Worm (Caenorhabditis elegans) whole organism, L4 larva: ENCODE results near the gene W06B4.2.

Experiments used
- F49E8.2 ChIP-seq: sonication (generic microtip); optimal IDR thresholded peaks from 2 replicates; lab custom pipeline; 2016; ENCODE audit warnings: missing compliant biosample characterization, mild to moderate bottlenecking, missing genetic modification characterization, borderline replicate concordance
- R02D3.7 ChIP-seq: fragments of 150-350 bp; sonication (generic microtip); optimal IDR thresholded peaks from 3 replicates; lab custom pipeline; 2014; ENCODE audit warnings: missing biosample characterization, missing genetic modification characterization
- Y105C5A.15 ChIP-seq: fragments of 200-800 bp; sonication (Bioruptor generic); IDR thresholded peaks from 2 replicates; pipeline ENCODE4 v1.3.6; 2022; ENCODE audit warnings: missing genetic modification characterization, missing compliant biosample characterization
- Y48G9A.11 ChIP-seq: fragments of 200-800 bp; sonication (Bioruptor generic); IDR thresholded peaks from 2 replicates; pipeline ENCODE4 v1.3.6; 2022; ENCODE audit warnings: missing genetic modification reagents, missing genetic modification characterization, missing compliant biosample characterization
- Y75B8A.6 ChIP-seq: fragments of 200-800 bp; sonication (Bioruptor generic); IDR thresholded peaks from 2 replicates; pipeline ENCODE4 v1.3.6; 2022; ENCODE audit warnings: missing genetic modification reagents, missing genetic modification characterization, missing compliant biosample characterization
- ZK337.2 ChIP-seq: fragments of 200-800 bp; sonication (Bioruptor generic); IDR thresholded peaks from 2 replicates; pipeline ENCODE4 v1.3.6; 2022; ENCODE audit warnings: missing genetic modification reagents, missing genetic modification characterization, missing compliant biosample characterization
- aha-1 ChIP-seq: fragments of 150-350 bp; peaks from one replicate; lab custom pipeline; 2014; ENCODE audit warnings: missing biosample characterization, missing genetic modification characterization
- attf-4 ChIP-seq: sonication (generic microtip); optimal IDR thresholded peaks from 3 replicates; lab custom pipeline; 2017; ENCODE audit warnings: missing biosample characterization, missing genetic modification characterization
- ceh-20 ChIP-seq: fragments of 200-800 bp; sonication (Bioruptor generic); IDR thresholded peaks from 2 replicates; pipeline ENCODE4 v1.3.6; 2022; ENCODE audit warnings: missing genetic modification reagents, missing genetic modification characterization, missing compliant biosample characterization
- ceh-32 ChIP-seq: sonication (generic microtip); optimal IDR thresholded peaks from 2 replicates; lab custom pipeline; 2016; ENCODE audit warnings: mild to moderate bottlenecking, missing genetic modification characterization, missing compliant biosample characterization; ENCODE audit not compliant: poor library complexity
- ceh-44 ChIP-seq: fragments of 200-800 bp; sonication (Bioruptor generic); IDR thresholded peaks from 2 replicates; pipeline ENCODE4 v1.3.6; 2022; ENCODE audit warnings: missing genetic modification reagents, missing genetic modification characterization, missing compliant biosample characterization
- ceh-82 ChIP-seq: sonication (generic microtip); optimal IDR thresholded peaks from 2 replicates; lab custom pipeline; 2017; ENCODE audit warnings: missing biosample characterization, missing genetic modification characterization
- ces-1 ChIP-seq: fragments of 150-350 bp; sonication (generic microtip); optimal IDR thresholded peaks from 4 replicates; lab custom pipeline; 2014; ENCODE audit warnings: missing biosample characterization, missing genetic modification reagents, missing genetic modification characterization
- daf-12 ChIP-seq: fragments of 150-350 bp; optimal IDR thresholded peaks from 2 replicates; lab custom pipeline; 2014; ENCODE audit warnings: missing biosample characterization, missing genetic modification reagents, missing genetic modification characterization
- dmd-9 ChIP-seq: fragments of 200-800 bp; sonication (Bioruptor generic); IDR thresholded peaks from 2 replicates; pipeline ENCODE4 v1.3.6; 2022; ENCODE audit warnings: missing genetic modification reagents, missing genetic modification characterization, missing compliant biosample characterization
- dve-1 ChIP-seq: sonication (generic microtip); optimal IDR thresholded peaks from 2 replicates; lab custom pipeline; 2017; ENCODE audit warnings: antibody characterized with exemption, mild to moderate bottlenecking, missing genetic modification characterization, missing compliant biosample characterization; ENCODE audit not compliant: insufficient read depth
- egl-27 ChIP-seq: sonication (generic microtip); optimal IDR thresholded peaks from 3 replicates; lab custom pipeline; 2017; ENCODE audit warnings: missing biosample characterization, missing genetic modification reagents, missing genetic modification characterization
- fkh-10 ChIP-seq: fragments of 150-350 bp; optimal IDR thresholded peaks from 2 replicates; lab custom pipeline; 2014; ENCODE audit warnings: missing biosample characterization, missing genetic modification reagents, missing genetic modification characterization
- hif-1 ChIP-seq, 2 experiments: sonication (generic microtip); optimal IDR thresholded peaks; 2 replicates each; lab custom pipeline; 2016 to 2017; ENCODE audit warnings: missing compliant biosample characterization in 2 of 2, missing genetic modification characterization in 2 of 2, missing genetic modification reagents in 2 of 2, missing genotype in 2 of 2, mild to moderate bottlenecking in 1 of 2
- hmg-1.1 ChIP-seq: fragments of 200-800 bp; sonication (Bioruptor generic); IDR thresholded peaks from 2 replicates; pipeline ENCODE4 v1.3.6; 2022; ENCODE audit warnings: missing genetic modification reagents, missing genetic modification characterization, missing compliant biosample characterization
- jun-1 ChIP-seq: fragments of 150-350 bp; optimal IDR thresholded peaks from 2 replicates; lab custom pipeline; 2014; ENCODE audit warnings: missing biosample characterization, missing genetic modification reagents, missing genetic modification characterization
- lin-1 ChIP-seq: fragments of 200-800 bp; sonication (Bioruptor generic); IDR thresholded peaks from 2 replicates; pipeline ENCODE4 v1.3.6; 2022; ENCODE audit warnings: missing genetic modification reagents, missing genetic modification characterization, missing compliant biosample characterization
- lin-15B ChIP-seq: fragments of 150-350 bp; sonication (generic microtip); optimal IDR thresholded peaks from 3 replicates; lab custom pipeline; 2014; ENCODE audit warnings: missing biosample characterization, missing genetic modification characterization
- lin-29 ChIP-seq: fragments of 200-800 bp; sonication (Bioruptor generic); IDR thresholded peaks from 2 replicates; pipeline ENCODE4 v1.3.6; 2022; ENCODE audit warnings: missing genetic modification reagents, missing genetic modification characterization, missing compliant biosample characterization
- lir-3 ChIP-seq: sonication (generic microtip); optimal IDR thresholded peaks from 2 replicates; lab custom pipeline; 2016; ENCODE audit warnings: mild to moderate bottlenecking, missing genetic modification characterization, missing compliant biosample characterization
- lsy-2 ChIP-seq, 2 experiments: fragments of 150-350 bp in 1 of 2; sonication (generic microtip) in 1 of 2; optimal IDR thresholded peaks; 2 replicates each; lab custom pipeline; 2014 to 2017; ENCODE audit warnings: missing biosample characterization in 2 of 2, missing genetic modification characterization in 2 of 2
- madf-5 ChIP-seq, 2 experiments: fragments of 200-800 bp; sonication (Bioruptor generic); IDR thresholded peaks; 2 replicates each; pipeline ENCODE4 v1.3.6; 2022; ENCODE audit warnings: missing compliant biosample characterization in 2 of 2, missing genetic modification characterization in 2 of 2
- mep-1 ChIP-seq: fragments of 150-350 bp; sonication (generic microtip); optimal IDR thresholded peaks from 3 replicates; lab custom pipeline; 2014; ENCODE audit warnings: missing biosample characterization, missing genetic modification characterization
- mes-2 ChIP-seq: sonication (generic microtip); optimal IDR thresholded peaks from 2 replicates; lab custom pipeline; 2016; ENCODE audit warnings: missing genotype, mild to moderate bottlenecking, missing genetic modification characterization, missing compliant biosample characterization; ENCODE audit not compliant: poor library complexity, severe bottlenecking
- nhr-11 ChIP-seq: fragments of 150-350 bp; optimal IDR thresholded peaks from 2 replicates; lab custom pipeline; 2014; ENCODE audit warnings: missing biosample characterization, missing genetic modification characterization
- nhr-111 ChIP-seq: fragments of 200-800 bp; sonication (Bioruptor generic); optimal IDR thresholded peaks from 2 replicates; lab custom pipeline; 2018; ENCODE audit warnings: mild to moderate bottlenecking, missing genetic modification characterization, missing compliant biosample characterization
- nhr-25 ChIP-seq: sonication (generic microtip); optimal IDR thresholded peaks from 2 replicates; lab custom pipeline; 2017; ENCODE audit warnings: missing genetic modification characterization, mild to moderate bottlenecking, missing compliant biosample characterization, antibody characterized with exemption, moderate library complexity, borderline replicate concordance; ENCODE audit not compliant: insufficient read depth
- nhr-28 ChIP-seq: fragments of 150-350 bp; optimal IDR thresholded peaks from 2 replicates; lab custom pipeline; 2014; ENCODE audit warnings: missing biosample characterization, missing genetic modification characterization
- nhr-48 ChIP-seq: sonication (generic microtip); optimal IDR thresholded peaks from 2 replicates; lab custom pipeline; 2016; ENCODE audit warnings: mild to moderate bottlenecking, missing genetic modification characterization, missing compliant biosample characterization
- nhr-76 ChIP-seq: fragments of 150-350 bp; optimal IDR thresholded peaks from 2 replicates; lab custom pipeline; 2014; ENCODE audit warnings: missing biosample characterization, missing genetic modification characterization
- pqm-1 ChIP-seq: sonication (generic microtip); optimal IDR thresholded peaks from 2 replicates; lab custom pipeline; 2017; ENCODE audit warnings: missing biosample characterization, missing genetic modification characterization
- rbr-2 ChIP-seq: sonication (generic microtip); optimal IDR thresholded peaks from 2 replicates; lab custom pipeline; 2016; ENCODE audit warnings: missing genotype, missing genetic modification characterization, missing compliant biosample characterization
- saeg-2 ChIP-seq: fragments of 200-800 bp; sonication (Bioruptor generic); IDR thresholded peaks from 2 replicates; pipeline ENCODE4 v1.3.6; 2022; ENCODE audit warnings: missing genetic modification reagents, missing genetic modification characterization, missing compliant biosample characterization
- sdz-12 ChIP-seq: fragments of 200-800 bp; sonication (Bioruptor generic); optimal IDR thresholded peaks from 2 replicates; lab custom pipeline; 2018; ENCODE audit warnings: mild to moderate bottlenecking, missing genetic modification characterization, missing compliant biosample characterization
- set-16 ChIP-seq: fragments of 200-800 bp; sonication (Bioruptor generic); IDR thresholded peaks from 2 replicates; pipeline ENCODE4 v1.3.6; 2022; ENCODE audit warnings: missing genetic modification reagents, missing genetic modification characterization, missing compliant biosample characterization
- snpc-1.2 ChIP-seq: fragments of 200-800 bp; sonication (Bioruptor generic); IDR thresholded peaks from 2 replicates; pipeline ENCODE4 v1.3.6; 2022; ENCODE audit warnings: missing genetic modification reagents, missing genetic modification characterization, missing compliant biosample characterization
- snpc-4 ChIP-seq: fragments of 150-350 bp; optimal IDR thresholded peaks from 2 replicates; lab custom pipeline; 2014; ENCODE audit warnings: missing biosample characterization, missing genetic modification characterization
- tra-1 ChIP-seq: fragments of 200-800 bp; sonication (Bioruptor generic); IDR thresholded peaks from 2 replicates; pipeline ENCODE4 v1.3.6; 2022; ENCODE audit warnings: missing genetic modification reagents, missing genetic modification characterization, missing compliant biosample characterization
- unc-130 ChIP-seq: sonication (generic microtip); optimal IDR thresholded peaks from 2 replicates; lab custom pipeline; 2016; ENCODE audit warnings: missing genetic modification reagents, missing genetic modification characterization, missing compliant biosample characterization
- unc-39 ChIP-seq: sonication (generic microtip); optimal IDR thresholded peaks from 2 replicates; lab custom pipeline; 2017; ENCODE audit warnings: missing biosample characterization, missing genetic modification characterization
- vab-7 ChIP-seq: fragments of 200-800 bp; sonication (Bioruptor generic); IDR thresholded peaks from 2 replicates; pipeline ENCODE4 v1.3.6; 2022; ENCODE audit warnings: missing genetic modification reagents, missing genetic modification characterization, missing compliant biosample characterization
- zag-1 ChIP-seq: fragments of 150-350 bp; optimal IDR thresholded peaks from 2 replicates; lab custom pipeline; 2014; ENCODE audit warnings: missing biosample characterization, missing genetic modification characterization
- zfp-3 ChIP-seq: fragments of 200-800 bp; sonication (Bioruptor generic); conservative IDR thresholded peaks from 2 replicates; pipeline ENCODE4 v1.3.6; 2022; ENCODE audit warnings: missing genetic modification reagents, missing genetic modification characterization, missing compliant biosample characterization
- ztf-11 ChIP-seq: fragments of 150-350 bp; optimal IDR thresholded peaks from 2 replicates; lab custom pipeline; 2014; ENCODE audit warnings: missing biosample characterization, missing genetic modification characterization
- ztf-7 ChIP-seq: fragments of 150-350 bp; optimal IDR thresholded peaks from 2 replicates; lab custom pipeline; 2014; ENCODE audit warnings: missing biosample characterization, missing genetic modification characterization

The W06B4.2 gene

DNA sequence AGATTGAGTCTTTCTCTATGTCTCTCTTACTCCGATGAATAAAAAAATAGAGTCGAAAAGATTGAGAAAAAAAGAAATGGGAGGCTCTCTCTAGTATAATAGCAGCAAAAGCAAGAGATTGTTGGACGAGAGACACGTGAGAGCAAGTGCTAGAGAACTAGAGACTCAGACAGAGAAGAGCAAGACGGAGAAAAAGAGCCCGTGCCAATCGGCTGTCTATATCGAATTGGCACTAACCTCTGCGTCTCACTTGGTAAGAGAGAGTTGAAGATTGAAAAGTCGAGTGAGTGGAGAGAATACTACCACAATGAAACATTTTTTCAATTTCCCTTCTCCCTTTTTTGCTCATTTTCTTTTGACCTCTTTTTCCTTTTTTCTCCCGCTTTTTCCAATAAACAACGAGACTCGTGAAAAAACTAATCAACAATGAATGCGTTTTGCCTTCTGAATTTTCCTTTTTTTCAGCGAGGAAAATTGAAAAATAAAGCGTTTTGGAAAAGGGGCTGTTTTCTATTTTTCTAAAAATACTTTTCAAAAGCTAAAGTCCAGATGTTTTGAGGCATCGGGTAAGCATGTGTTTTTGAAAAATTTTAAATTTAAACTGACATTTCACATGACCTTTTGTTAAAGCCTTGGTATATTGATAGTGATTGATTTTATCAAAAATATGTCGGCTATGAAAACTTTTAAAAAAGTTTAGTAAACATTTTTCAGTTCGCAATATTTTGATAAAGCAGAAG, 38.8 kb downstream of the W06B4.2 start (continued):
- TF ChIP-seq F49E8.2 (tag; lab: Kevin White, UChicago): no peak
- TF ChIP-seq unc-39 (tag; lab: Kevin White, UChicago): no peak
- TF ChIP-seq mep-1 (tag; lab: Kevin White, UChicago): peak; percentile 63
- TF ChIP-seq ZK337.2 (GFP tag; lab: Robert Waterston, UW): no peak
- peak; percentile 12 for TF ChIP-seq ztf-7 (tag; lab: Kevin White, UChicago)
- TF ChIP-seq nhr-11 (tag; lab: Kevin White, UChicago): peak; percentile 75
- no peak for TF ChIP-seq ceh-82
- TF ChIP-seq pqm-1: peak; percentile 15
- no peak for TF ChIP-seq zfp-3 (GFP tag; lab: Robert Waterston, UW)
- TF ChIP-seq zag-1 (tag; lab: Kevin White, UChicago): no peak
- TF ChIP-seq daf-12: no peak
- TF ChIP-seq rbr-2 (tag; lab: Kevin White, UChicago): peak; percentile 74
- TF ChIP-seq attf-4 (tag; lab: Kevin White, UChicago): no peak
- TF ChIP-seq tra-1 (GFP tag; lab: Robert Waterston, UW): no peak
- TF ChIP-seq lsy-2 (tag; optimal IDR thresholded peaks at IDR 0.05; lab: Kevin White, UChicago): peak; percentile 73 to 76
- no peak for TF ChIP-seq dmd-9
- TF ChIP-seq sdz-12 (GFP tag; lab: Kevin White, UChicago): no peak
- TF ChIP-seq set-16 (GFP tag; lab: Robert Waterston, UW): no peak
- TF ChIP-seq nhr-111 (GFP tag; lab: Kevin White, UChicago): no peak
- no peak for TF ChIP-seq nhr-25
- peak; percentile 60 for TF ChIP-seq aha-1 (tag; lab: Kevin White, UChicago)
- no peak for TF ChIP-seq jun-1 (tag; lab: Kevin White, UChicago)
- no peak for TF ChIP-seq lin-15B (tag; lab: Kevin White, UChicago)
- TF ChIP-seq lir-3 (tag; lab: Kevin White, UChicago): no peak
- no peak for TF ChIP-seq Y75B8A.6 (GFP tag; lab: Robert Waterston, UW)
- no peak for TF ChIP-seq unc-130 (GFP tag; lab: Kevin White, UChicago)
- no peak for TF ChIP-seq nhr-76 (tag; lab: Kevin White, UChicago)
- no peak for TF ChIP-seq snpc-4
- TF ChIP-seq Y48G9A.11 (GFP tag; lab: Robert Waterston, UW): no peak
- no peak for TF ChIP-seq Y105C5A.15 (GFP tag; lab: Robert Waterston, UW)
- no peak for TF ChIP-seq madf-5 (GFP tag; IDR thresholded peaks at IDR 0.05; lab: Robert Waterston, UW)
- TF ChIP-seq ceh-20 (GFP tag; lab: Robert Waterston, UW): peak; percentile 40; the same call in 1 of the 2 replicates
- TF ChIP-seq nhr-28 (tag; lab: Kevin White, UChicago): peak; percentile 35
- TF ChIP-seq lin-1 (GFP tag; lab: Robert Waterston, UW): 0 out of 2 replicates have a peak, but pooled peaks have one; percentile 44
- TF ChIP-seq egl-27 (tag; lab: Kevin White, UChicago): no peak
- TF ChIP-seq lin-29: no peak
- TF ChIP-seq fkh-10 (GFP tag; lab: Kevin White, UChicago): no peak
- peak; percentile 70; the same call in 1 of the 2 replicates for TF ChIP-seq hmg-1.1 (GFP tag; lab: Robert Waterston, UW)
- peak in 1 of 2 experiments; percentile 49 for TF ChIP-seq hif-1 (tag; optimal IDR thresholded peaks at IDR 0.05; lab: Kevin White, UChicago)
- TF ChIP-seq vab-7: no peak
- TF ChIP-seq ces-1 (GFP tag; lab: Kevin White, UChicago): peak; percentile 46
- no peak for TF ChIP-seq nhr-48 (tag; lab: Kevin White, UChicago)
- no peak for TF ChIP-seq ztf-11 (tag; lab: Kevin White, UChicago)
- TF ChIP-seq mes-2 (tag; lab: Kevin White, UChicago): peak; percentile 31
- no peak for TF ChIP-seq ceh-32 (tag; lab: Kevin White, UChicago)
- TF ChIP-seq saeg-2 (GFP tag; lab: Robert Waterston, UW): no peak
- peak; percentile 53 for TF ChIP-seq dve-1 (tag; lab: Kevin White, UChicago)
- no peak for TF ChIP-seq ceh-44 (GFP tag; lab: Robert Waterston, UW)
- TF ChIP-seq snpc-1.2 (GFP tag; lab: Robert Waterston, UW): no peak
- TF ChIP-seq R02D3.7 (tag; lab: Kevin White, UChicago): no peak
